Worm (Caenorhabditis elegans): ENCODE results near the gene atgl-1.

Gene atgl-1

DNA sequence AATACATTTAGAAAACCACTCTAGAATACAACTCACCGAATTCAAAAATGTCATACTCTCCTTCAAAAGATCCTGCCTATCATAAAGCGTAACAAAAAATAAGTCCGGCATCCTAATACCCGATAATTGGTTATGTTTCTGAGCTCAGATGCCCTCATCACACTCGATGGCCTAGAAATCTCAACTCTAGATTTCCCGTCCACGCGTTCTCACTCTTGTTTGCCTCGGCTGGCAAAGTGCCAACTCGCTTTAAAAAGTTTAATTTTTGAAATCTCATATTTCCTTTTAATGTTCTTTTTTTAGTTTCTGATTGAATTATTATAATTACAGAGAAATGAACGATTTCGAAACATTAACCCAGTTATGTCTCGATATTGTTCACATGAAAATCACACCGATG, 51.5 kb downstream of the atgl-1 start, which contains the start of the genes C56G2.15 and thoc-2:
TSS of gene C56G2.15 (minus strand) at position 188 of the 400 bp plus-strand sequence.
TSS of gene thoc-2 (plus strand) at position 331 of the 400 bp plus-strand sequence.
- no peak for TF ChIP-seq ama-1 (optimal IDR thresholded peaks at IDR 0.05)
- TF ChIP-seq hnd-1 (tag; optimal IDR thresholded peaks at IDR 0.05), result no peak
- no peak for TF ChIP-seq ceh-36 (tag; optimal IDR thresholded peaks at IDR 0.05)
- TF ChIP-seq hmg-4 (GFP tag; optimal IDR thresholded peaks at IDR 0.05), result no peak
- TF ChIP-seq pes-1 (GFP tag; IDR thresholded peaks at IDR 0.05), result no peak
- no peak for TF ChIP-seq F13C5.2 (tag; optimal IDR thresholded peaks at IDR 0.05)
- no peak for TF ChIP-seq ets-7 (tag; optimal IDR thresholded peaks at IDR 0.05)
- TF ChIP-seq tbx-11 (GFP tag; IDR thresholded peaks at IDR 0.05), result no peak
- TF ChIP-seq hmbx-1 (tag; optimal IDR thresholded peaks at IDR 0.05), result no peak
- TF ChIP-seq aly-1 (tag; optimal IDR thresholded peaks at IDR 0.05), result no peak
- TF ChIP-seq B0310.2 (tag; optimal IDR thresholded peaks at IDR 0.05), result no peak
- no peak for TF ChIP-seq tra-4 (tag; optimal IDR thresholded peaks at IDR 0.05)
- TF ChIP-seq ceh-13 (GFP tag; optimal IDR thresholded peaks at IDR 0.05), result no peak
- TF ChIP-seq tbx-37 (GFP tag; conservative IDR thresholded peaks at IDR 0.05), result no peak
- TF ChIP-seq scrt-1 (GFP tag; IDR thresholded peaks at IDR 0.05), result no peak

Data from whole organism, early embryonic.